Worm (Caenorhabditis elegans): ENCODE measurements around the gene lec-10.

The lec-10 gene

DNA sequence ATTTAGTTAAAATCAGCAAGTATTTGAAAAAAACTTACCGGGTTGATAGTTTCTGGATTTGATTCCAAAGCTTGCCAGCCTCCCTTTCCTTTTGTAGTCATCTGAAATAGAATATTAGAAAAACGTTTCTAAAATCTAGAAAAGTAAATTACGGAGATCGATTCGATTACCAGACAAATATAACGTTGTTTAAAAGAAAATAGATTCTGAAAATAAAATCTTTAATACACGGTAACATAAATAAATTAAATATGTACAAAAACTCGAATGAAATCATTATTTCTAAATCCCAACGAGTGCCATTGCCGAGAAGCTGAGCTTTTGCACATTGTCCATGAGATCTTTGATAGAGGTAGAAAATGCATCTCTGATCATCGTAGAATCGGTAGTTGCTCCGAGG lies 19.8 kb upstream of the lec-10 start, which contains the start of gene ubh-3:
Gene ubh-3, minus strand, starts transcription at position 101 of the 400 bp plus-strand sequence.
- TF ChIP-seq Y67H2A.10 (GFP tag; conservative IDR thresholded peaks at IDR 0.05) = no peak
- no peak for TF ChIP-seq rec-8 (tag; optimal IDR thresholded peaks at IDR 0.05)
- TF ChIP-seq tbx-9 (tag; optimal IDR thresholded peaks at IDR 0.05; ENCODE audit: borderline replicate concordance) = no peak
- no peak for TF ChIP-seq mxl-1 (tag; optimal IDR thresholded peaks at IDR 0.05)
- TF ChIP-seq B0035.1 (tag; optimal IDR thresholded peaks at IDR 0.05) = no peak
- no peak for TF ChIP-seq F57A8.1 (GFP tag; optimal IDR thresholded peaks at IDR 0.05)
- no peak for TF ChIP-seq aptf-2 (GFP tag; conservative IDR thresholded peaks at IDR 0.05)
- TF ChIP-seq snpc-1.3 (tag; optimal IDR thresholded peaks at IDR 0.05; ENCODE audit: insufficient read depth) = no peak
- no peak for TF ChIP-seq dpff-1 (tag; optimal IDR thresholded peaks at IDR 0.05)
- no peak for TF ChIP-seq repo-1 (tag; optimal IDR thresholded peaks at IDR 0.05)
- TF ChIP-seq lin-40 (tag; optimal IDR thresholded peaks at IDR 0.05) = no peak
- no peak for TF ChIP-seq gei-17 (GFP tag; optimal IDR thresholded peaks at IDR 0.05)
- TF ChIP-seq unc-62 (GFP tag; optimal IDR thresholded peaks at IDR 0.05) = no peak
- no peak for TF ChIP-seq ama-1 (optimal IDR thresholded peaks at IDR 0.05)
- no peak for TF ChIP-seq ama-1 (GFP tag; optimal IDR thresholded peaks at IDR 0.05)
- no peak for TF ChIP-seq lsl-1 (GFP tag; optimal IDR thresholded peaks at IDR 0.05)
- TF ChIP-seq C17E4.6 (GFP tag; IDR thresholded peaks at IDR 0.05) = no peak
- TF ChIP-seq bed-2 (GFP tag; IDR thresholded peaks at IDR 0.05) = no peak

DNA sequence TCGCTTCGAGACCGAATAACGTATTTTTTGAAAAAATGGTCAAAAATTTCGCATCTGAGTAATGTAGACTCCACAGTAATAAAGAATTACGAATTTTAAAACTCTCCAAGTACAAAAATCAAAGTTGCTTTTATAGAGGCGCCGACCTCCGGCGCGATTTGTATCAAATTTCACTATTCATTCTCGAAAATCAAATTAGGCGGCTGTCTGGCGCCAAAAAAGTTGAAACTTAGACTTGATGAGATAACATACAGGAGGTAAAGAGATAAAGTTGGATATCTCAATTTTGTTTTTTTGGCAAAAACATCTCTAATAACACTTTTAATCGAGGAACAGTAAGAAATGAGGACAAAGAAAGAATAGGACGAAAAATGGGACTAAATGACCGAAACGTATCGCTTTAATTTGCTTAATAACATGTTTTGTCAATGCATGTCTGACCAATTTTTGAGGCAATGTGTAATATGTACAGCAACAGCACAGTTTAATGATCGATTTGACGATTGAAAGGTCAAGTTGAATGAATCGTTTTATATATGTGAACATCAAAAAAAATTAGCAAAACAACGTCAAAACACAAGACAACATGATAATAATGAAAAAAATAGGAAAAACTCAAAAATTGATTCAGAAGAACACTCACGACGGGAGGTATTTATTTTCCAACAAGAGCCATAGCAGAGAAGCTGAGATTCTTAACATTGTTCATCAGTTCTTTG lies 17.5 kb upstream of the lec-10 start:
- no peak for TF ChIP-seq attf-6 (GFP tag; IDR thresholded peaks at IDR 0.05)

DNA sequence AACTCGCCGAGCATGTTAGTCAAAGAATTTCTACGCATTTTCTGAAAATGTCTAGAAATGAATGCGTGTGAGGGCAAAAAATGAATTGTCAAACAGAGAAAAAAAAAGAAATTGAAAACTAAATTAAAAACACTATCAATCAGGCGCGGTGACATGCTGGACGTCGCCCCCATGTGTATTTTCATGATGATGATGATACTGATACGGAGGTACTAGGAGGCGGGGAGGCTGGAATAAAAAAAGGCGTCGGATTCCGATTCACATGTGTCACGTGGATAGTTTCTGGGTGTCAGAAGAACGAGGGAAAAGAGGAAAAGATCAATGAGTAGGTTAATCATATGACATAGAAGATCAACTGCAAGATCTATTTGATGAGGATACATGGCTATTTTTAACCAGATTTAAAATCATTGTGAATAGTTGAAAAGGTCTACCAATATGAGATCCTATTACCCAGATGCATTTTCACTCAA lies 16.5 kb upstream of the lec-10 start, which contains the start of gene W01A11.7:
Gene W01A11.7, minus strand, starts transcription at position 51 of the 473 bp plus-strand sequence.
- TF ChIP-seq Y56A3A.18 (GFP tag; IDR thresholded peaks at IDR 0.05) (no peak), ztf-26 (tag; optimal IDR thresholded peaks at IDR 0.05) (peak; percentile 17), athp-1 (tag; optimal IDR thresholded peaks at IDR 0.05) (no peak), F10E7.11 (tag; optimal IDR thresholded peaks at IDR 0.05) (no peak)

DNA sequence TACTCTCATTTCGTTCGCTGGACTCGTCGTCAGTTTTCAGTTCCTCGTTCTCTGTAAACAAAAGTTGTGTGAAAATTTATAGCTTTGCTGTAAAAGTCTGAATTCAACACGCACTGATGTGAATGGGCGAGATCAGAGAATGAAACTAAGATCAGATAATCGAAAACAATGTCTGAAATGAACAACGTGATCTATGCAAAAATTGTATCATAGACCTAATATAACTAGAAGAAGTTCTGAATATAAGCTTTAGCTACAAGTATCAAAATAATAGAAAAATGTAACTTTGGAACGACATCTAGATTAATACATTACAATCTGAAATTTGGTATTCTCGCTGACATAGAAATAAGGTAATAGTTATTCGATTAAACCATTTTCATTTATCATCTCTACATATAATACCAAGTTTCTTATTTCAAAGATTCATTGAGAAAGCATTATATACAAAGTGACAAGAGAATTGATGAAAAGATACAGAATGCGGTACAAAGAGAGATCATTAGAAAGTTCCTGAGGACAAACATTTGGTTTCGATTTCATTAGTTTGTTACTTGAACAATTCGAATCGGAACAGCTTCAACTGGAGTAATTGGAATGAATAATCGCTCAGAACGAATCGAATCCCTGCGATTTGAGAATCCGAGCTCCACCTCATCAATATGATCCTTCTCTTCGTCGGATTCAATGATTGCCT lies 15.4 kb upstream of the lec-10 start, which contains the start of gene moc-2:
Gene moc-2, minus strand, starts transcription at position 51 of the 697 bp plus-strand sequence.
- TF ChIP-seq ztf-26 (tag; optimal IDR thresholded peaks at IDR 0.05) = no peak
- TF ChIP-seq aptf-2 (GFP tag; conservative IDR thresholded peaks at IDR 0.05) = no peak
- no peak for TF ChIP-seq T07F8.4 (tag; optimal IDR thresholded peaks at IDR 0.05)

DNA sequence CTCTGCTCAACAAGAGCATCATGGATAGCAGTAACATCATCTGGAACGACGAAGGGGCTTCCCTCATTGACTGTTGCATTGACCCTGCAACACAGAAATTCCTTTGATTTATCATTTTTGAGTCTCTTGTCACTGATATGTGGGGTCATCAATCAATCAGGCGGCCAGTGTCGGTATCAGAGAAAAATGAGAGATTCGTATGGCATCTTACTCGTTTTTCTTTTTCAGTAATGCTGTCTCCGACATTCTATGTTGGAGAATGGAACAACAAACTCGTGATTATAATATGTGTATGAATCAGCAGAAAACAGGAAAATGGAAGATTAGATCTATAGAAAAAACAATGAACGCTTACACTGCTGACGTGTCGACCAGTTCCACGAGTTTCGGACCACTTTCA lies 14.2 kb upstream of the lec-10 start:
- TF ChIP-seq egl-18 (GFP tag; IDR thresholded peaks at IDR 0.05) (no peak), ztf-25 (GFP tag; IDR thresholded peaks at IDR 0.05) (no peak), snpc-4 (GFP tag; optimal IDR thresholded peaks at IDR 0.05) (no peak), snpc-4 (tag; optimal IDR thresholded peaks at IDR 0.05) (no peak), K11D2.4 (GFP tag; IDR thresholded peaks at IDR 0.05) (no peak), athp-1 (tag; optimal IDR thresholded peaks at IDR 0.05) (no peak), nhr-80 (tag; optimal IDR thresholded peaks at IDR 0.05) (peak; percentile 2), die-1 (tag; optimal IDR thresholded peaks at IDR 0.05) (no peak), F49E8.2 (tag; optimal IDR thresholded peaks at IDR 0.05; ENCODE audit: insufficient read depth) (no peak), unc-62 (GFP tag; optimal IDR thresholded peaks at IDR 0.05) (no peak)

Measured in whole organism, young adult.